Worm (Caenorhabditis elegans) whole organism, L1 larva: Measurements from ENCODE around the gene Y43F8C.16.

ENCODE experiments used
- ama-1 ChIP-seq: fragments of 150-350 bp; optimal IDR thresholded peaks from 2 replicates; lab custom pipeline; 2014
- egl-13 ChIP-seq: sonication (generic microtip); optimal IDR thresholded peaks from 2 replicates; lab custom pipeline; 2016; ENCODE audit warnings: missing genotype, missing genetic modification reagents, missing genetic modification characterization, missing compliant biosample characterization
- egl-27 ChIP-seq, 2 experiments: fragments of 150-350 bp in 1 of 2; sonication (generic microtip); optimal IDR thresholded peaks; 3 replicates each; lab custom pipeline; 2017 to 2018; ENCODE audit warnings: missing biosample characterization in 2 of 2, missing genetic modification characterization in 2 of 2, missing genetic modification reagents in 2 of 2
- elt-3 ChIP-seq, 6 experiments: fragments of 150-350 bp in 1 of 6; sonication (generic microtip); optimal IDR thresholded peaks; 2 replicates each; lab custom pipeline; 2017 to 2018; ENCODE audit warnings: missing biosample characterization in 6 of 6, missing genetic modification characterization in 6 of 6, inconsistent platforms in 1 of 6
- fkh-10 ChIP-seq: sonication (generic microtip); optimal IDR thresholded peaks from 2 replicates; lab custom pipeline; 2017; ENCODE audit warnings: missing biosample characterization, missing genetic modification reagents, missing genetic modification characterization
- fkh-4 ChIP-seq: sonication (generic microtip); optimal IDR thresholded peaks from 2 replicates; lab custom pipeline; 2016; ENCODE audit warnings: missing compliant biosample characterization, missing genetic modification characterization, borderline replicate concordance
- lin-13 ChIP-seq: fragments of 150-350 bp; optimal IDR thresholded peaks from 2 replicates; lab custom pipeline; 2014; ENCODE audit warnings: missing biosample characterization, missing genetic modification reagents, missing genetic modification characterization
- mdl-1 ChIP-seq, 2 experiments: fragments of 150-350 bp; optimal IDR thresholded peaks; 2 replicates each; lab custom pipeline; 2014 to 2017; ENCODE audit warnings: missing biosample characterization in 2 of 2, missing genetic modification characterization in 2 of 2, inconsistent platforms in 1 of 2
- mef-2 ChIP-seq: fragments of 150-350 bp; optimal IDR thresholded peaks from 2 replicates; lab custom pipeline; 2014; ENCODE audit warnings: missing biosample characterization, missing genetic modification characterization
- mep-1 ChIP-seq: fragments of 150-350 bp; optimal IDR thresholded peaks from 2 replicates; lab custom pipeline; 2014; ENCODE audit warnings: missing biosample characterization, missing genetic modification characterization
- nhr-76 ChIP-seq: sonication (generic microtip); optimal IDR thresholded peaks from 2 replicates; lab custom pipeline; 2017; ENCODE audit warnings: missing biosample characterization, missing genetic modification characterization
- pqm-1 ChIP-seq: sonication (generic microtip); optimal IDR thresholded peaks from 3 replicates; lab custom pipeline; 2017; ENCODE audit warnings: missing biosample characterization, missing genetic modification characterization
- skn-1 ChIP-seq: fragments of 150-350 bp; optimal IDR thresholded peaks from 2 replicates; lab custom pipeline; 2014; ENCODE audit warnings: missing biosample characterization, missing genetic modification characterization
- unc-62 ChIP-seq: fragments of 150-350 bp; optimal IDR thresholded peaks from 2 replicates; lab custom pipeline; 2014; ENCODE audit warnings: missing biosample characterization, missing genetic modification reagents, missing genetic modification characterization

DNA sequence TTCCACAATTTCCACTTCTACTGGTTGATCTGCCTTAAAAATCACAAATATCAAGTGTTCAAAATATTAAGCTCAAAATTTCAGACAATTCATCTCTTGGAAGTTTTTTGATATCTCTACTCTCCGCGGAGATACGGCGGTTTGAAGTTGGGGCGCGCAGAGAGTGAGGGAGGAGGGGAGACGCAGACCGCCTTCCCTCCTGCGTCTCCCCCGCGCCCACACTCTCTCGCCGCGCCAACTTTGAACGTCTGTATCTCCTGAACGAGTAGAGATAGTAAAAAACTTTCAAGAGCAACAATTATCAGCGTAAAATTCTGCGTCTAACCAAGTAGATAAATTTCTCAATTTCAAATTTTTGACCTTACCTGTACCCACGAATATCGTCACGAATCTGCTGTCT is 12.7 kb upstream of the Y43F8C.16 start:
- TF ChIP-seq mep-1 (tag; lab: Kevin White, UChicago) (no peak), mef-2 (tag; lab: Kevin White, UChicago) (no peak), egl-27 (tag; optimal IDR thresholded peaks at IDR 0.05; lab: Kevin White, UChicago) (no peak), ama-1 (lab: Kevin White, UChicago) (no peak), egl-13 (tag; lab: Kevin White, UChicago) (no peak), unc-62 (no peak), fkh-10 (no peak), skn-1 (tag; lab: Kevin White, UChicago) (no peak), mdl-1 (tag; optimal IDR thresholded peaks at IDR 0.05; lab: Kevin White, UChicago) (no peak), lin-13 (no peak), nhr-76 (tag; lab: Kevin White, UChicago) (no peak), elt-3 (tag; optimal IDR thresholded peaks at IDR 0.05; lab: Kevin White, UChicago) (no peak), fkh-4 (tag; lab: Kevin White, UChicago) (no peak), pqm-1 (no peak)
